Worm (Caenorhabditis elegans) whole organism, L2 larva: ENCODE measurements around the gene F35D2.2.

Experiments used
- C34F6.9 ChIP-seq: fragments of 150-350 bp; optimal IDR thresholded peaks from 2 replicates; lab custom pipeline; 2014; ENCODE audit warnings: missing biosample characterization, missing genetic modification characterization
- F13H6.1 ChIP-seq: sonication (generic microtip); optimal IDR thresholded peaks from 2 replicates; lab custom pipeline; 2016; ENCODE audit warnings: missing genetic modification characterization, missing compliant biosample characterization
- Y55F3AM.14 ChIP-seq: fragments of 200-800 bp; sonication (Bioruptor generic); optimal IDR thresholded peaks from 2 replicates; lab custom pipeline; 2018; ENCODE audit warnings: mild to moderate bottlenecking, missing genetic modification characterization, missing compliant biosample characterization
- ZK546.5 ChIP-seq: sonication (generic microtip); optimal IDR thresholded peaks from 2 replicates; lab custom pipeline; 2017; ENCODE audit warnings: missing biosample characterization, missing genetic modification characterization
- alr-1 ChIP-seq: fragments of 150-350 bp; optimal IDR thresholded peaks from 2 replicates; lab custom pipeline; 2014; ENCODE audit warnings: missing biosample characterization, missing genetic modification characterization
- aly-2 ChIP-seq: fragments of 150-350 bp; optimal IDR thresholded peaks from 2 replicates; lab custom pipeline; 2014; ENCODE audit warnings: missing biosample characterization, missing genetic modification characterization
- ama-1 ChIP-seq: fragments of 150-350 bp; optimal IDR thresholded peaks from 2 replicates; lab custom pipeline; 2018; ENCODE audit warnings: inconsistent platforms
- ceh-16 ChIP-seq: fragments of 150-350 bp; optimal IDR thresholded peaks from 2 replicates; lab custom pipeline; 2014; ENCODE audit warnings: missing biosample characterization, missing genetic modification characterization
- ceh-82 ChIP-seq: fragments of 150-350 bp; optimal IDR thresholded peaks from 2 replicates; lab custom pipeline; 2014; ENCODE audit warnings: missing biosample characterization, missing genetic modification characterization
- crh-2 ChIP-seq: sonication (generic microtip); optimal IDR thresholded peaks from 2 replicates; lab custom pipeline; 2017; ENCODE audit warnings: missing biosample characterization, missing genetic modification characterization
- egl-27 ChIP-seq: sonication (generic microtip); optimal IDR thresholded peaks from 3 replicates; lab custom pipeline; 2017; ENCODE audit warnings: missing biosample characterization, missing genetic modification reagents, missing genetic modification characterization
- fos-1 ChIP-seq: fragments of 150-350 bp; optimal IDR thresholded peaks from 2 replicates; lab custom pipeline; 2014; ENCODE audit warnings: missing biosample characterization, missing genetic modification characterization
- gmeb-1 ChIP-seq: fragments of 150-350 bp; optimal IDR thresholded peaks from 2 replicates; lab custom pipeline; 2014; ENCODE audit warnings: missing biosample characterization, missing genetic modification characterization
- lin-11 ChIP-seq: fragments of 150-350 bp; sonication (generic microtip); optimal IDR thresholded peaks from 2 replicates; lab custom pipeline; 2014; ENCODE audit warnings: missing biosample characterization, missing genetic modification characterization, inconsistent platforms, mixed read lengths
- lin-13 ChIP-seq: fragments of 150-350 bp; optimal IDR thresholded peaks from 2 replicates; lab custom pipeline; 2014; ENCODE audit warnings: missing biosample characterization, missing genetic modification reagents, missing genetic modification characterization
- lin-39 ChIP-seq: fragments of 150-350 bp; optimal IDR thresholded peaks from 2 replicates; lab custom pipeline; 2014; ENCODE audit warnings: missing biosample characterization, missing genetic modification reagents, missing genetic modification characterization
- lsy-2 ChIP-seq, 2 experiments: fragments of 150-350 bp in 1 of 2; sonication (generic microtip) in 1 of 2; optimal IDR thresholded peaks; 2 replicates each; lab custom pipeline; 2014 to 2017; ENCODE audit warnings: missing biosample characterization in 2 of 2, missing genetic modification characterization in 2 of 2
- mab-5 ChIP-seq: fragments of 150-350 bp; optimal IDR thresholded peaks from 2 replicates; lab custom pipeline; 2014; ENCODE audit warnings: missing biosample characterization, missing genetic modification characterization
- mbf-1 ChIP-seq: sonication (generic microtip); optimal IDR thresholded peaks from 2 replicates; lab custom pipeline; 2017; ENCODE audit warnings: missing biosample characterization, missing genetic modification characterization
- mdl-1 ChIP-seq, 2 experiments: fragments of 150-350 bp in 1 of 2; sonication (generic microtip) in 1 of 2; optimal IDR thresholded peaks; 2 replicates each; lab custom pipeline; 2017; ENCODE audit warnings: missing biosample characterization in 2 of 2, missing genetic modification characterization in 2 of 2
- nhr-11 ChIP-seq: fragments of 150-350 bp; optimal IDR thresholded peaks from 2 replicates; lab custom pipeline; 2014; ENCODE audit warnings: missing biosample characterization, missing genetic modification characterization
- nhr-12 ChIP-seq: fragments of 150-350 bp; optimal IDR thresholded peaks from 2 replicates; lab custom pipeline; 2014; ENCODE audit warnings: missing biosample characterization, missing genetic modification characterization
- nhr-129 ChIP-seq: fragments of 150-350 bp; optimal IDR thresholded peaks from 2 replicates; lab custom pipeline; 2014; ENCODE audit warnings: missing biosample characterization, missing genetic modification characterization
- nhr-21 ChIP-seq: fragments of 150-350 bp; optimal IDR thresholded peaks from 2 replicates; lab custom pipeline; 2014; ENCODE audit warnings: missing biosample characterization, missing genetic modification characterization
- nhr-237 ChIP-seq: fragments of 150-350 bp; optimal IDR thresholded peaks from 2 replicates; lab custom pipeline; 2014; ENCODE audit warnings: missing biosample characterization, missing genetic modification characterization
- nhr-25 ChIP-seq: fragments of 150-350 bp; sonication (generic microtip); optimal IDR thresholded peaks from 3 replicates; lab custom pipeline; 2014; ENCODE audit warnings: missing biosample characterization, missing genetic modification characterization
- nhr-77 ChIP-seq: fragments of 150-350 bp; optimal IDR thresholded peaks from 2 replicates; lab custom pipeline; 2014; ENCODE audit warnings: missing biosample characterization, missing genetic modification characterization
- peb-1 ChIP-seq: fragments of 150-350 bp; optimal IDR thresholded peaks from 2 replicates; lab custom pipeline; 2014; ENCODE audit warnings: missing biosample characterization, missing genetic modification characterization
- sem-4 ChIP-seq: fragments of 150-350 bp; optimal IDR thresholded peaks from 2 replicates; lab custom pipeline; 2014; ENCODE audit warnings: missing biosample characterization, missing genetic modification reagents, missing genetic modification characterization
- skn-1 ChIP-seq: sonication (generic microtip); optimal IDR thresholded peaks from 2 replicates; lab custom pipeline; 2017; ENCODE audit warnings: missing biosample characterization, missing genetic modification characterization
- sma-3 ChIP-seq: sonication (generic microtip); optimal IDR thresholded peaks from 2 replicates; lab custom pipeline; 2016; ENCODE audit warnings: missing genetic modification reagents, missing genetic modification characterization, missing compliant biosample characterization
- unc-55 ChIP-seq: fragments of 150-350 bp; sonication (generic microtip); optimal IDR thresholded peaks from 3 replicates; lab custom pipeline; 2014; ENCODE audit warnings: missing biosample characterization, missing genetic modification reagents, missing genetic modification characterization
- ztf-11 ChIP-seq: sonication (generic microtip); optimal IDR thresholded peaks from 2 replicates; lab custom pipeline; 2017; ENCODE audit warnings: missing biosample characterization, missing genetic modification characterization
- ztf-4 ChIP-seq: fragments of 150-350 bp; optimal IDR thresholded peaks from 2 replicates; lab custom pipeline; 2014; ENCODE audit warnings: missing biosample characterization, missing genetic modification characterization

Gene F35D2.2

DNA sequence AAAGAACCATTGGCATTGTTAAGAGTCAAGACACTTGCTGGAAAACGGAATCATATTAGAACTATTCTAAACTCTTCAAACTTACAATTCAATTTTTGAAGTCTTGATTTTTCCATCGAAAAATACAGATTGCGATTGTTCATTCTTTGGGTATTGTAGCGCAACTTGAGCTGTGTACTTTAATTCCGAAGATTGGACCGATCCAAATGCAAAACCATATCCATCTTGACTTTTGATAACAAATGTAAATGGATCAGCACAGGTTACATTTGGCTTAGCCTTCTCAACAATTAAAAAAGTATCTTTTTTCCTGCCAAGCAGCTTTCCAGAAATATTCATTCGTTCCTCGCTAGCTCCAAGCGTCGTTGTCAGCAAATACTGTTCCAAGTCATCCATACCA lies 13.4 kb upstream of the F35D2.2 start:
- TF ChIP-seq mbf-1 (tag; lab: Kevin White, UChicago) (no peak), alr-1 (tag; lab: Kevin White, UChicago) (no peak), sem-4 (tag; lab: Kevin White, UChicago) (no peak), ztf-4 (no peak), nhr-21 (tag; lab: Kevin White, UChicago) (no peak), peb-1 (tag; lab: Kevin White, UChicago) (no peak), gmeb-1 (tag; lab: Kevin White, UChicago) (no peak), ama-1 (lab: Kevin White, UChicago) (no peak), unc-55 (GFP tag; lab: Kevin White, UChicago) (no peak), F13H6.1 (tag; lab: Kevin White, UChicago) (no peak), nhr-11 (tag; lab: Kevin White, UChicago) (no peak), sma-3 (no peak), lin-13 (GFP tag; lab: Kevin White, UChicago) (no peak), fos-1 (no peak), mdl-1 (tag; optimal IDR thresholded peaks at IDR 0.05; lab: Kevin White, UChicago) (no peak), nhr-12 (tag; lab: Kevin White, UChicago) (no peak)

DNA sequence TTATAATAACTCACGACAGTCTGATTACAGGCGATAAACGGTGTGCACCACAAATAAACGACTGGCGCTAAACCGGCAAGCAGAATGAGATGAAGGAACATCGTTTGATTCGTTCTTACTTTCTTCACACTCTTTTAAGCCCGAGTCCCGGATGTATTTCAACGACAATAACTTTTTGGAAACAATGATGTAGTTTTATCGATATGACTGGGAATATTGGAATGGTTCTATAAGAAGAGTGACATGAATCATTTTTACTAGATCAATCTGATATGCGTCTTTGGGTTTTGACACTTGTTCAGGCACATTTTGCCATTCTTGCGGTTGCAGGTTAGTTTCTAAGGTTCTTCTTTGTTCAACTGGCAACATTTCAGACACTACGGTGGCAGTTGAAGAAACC lies 12.7 kb upstream of the F35D2.2 start, which contains the start of the genes ZK1290.11 and ZK1290.1:
Gene ZK1290.11 (minus strand): TSS at position 101 of the 400 bp plus-strand sequence.
Gene ZK1290.1 (plus strand): TSS at position 271 of the 400 bp plus-strand sequence.
- no peak for TF ChIP-seq C34F6.9 (tag; lab: Kevin White, UChicago)
- no peak for TF ChIP-seq ceh-16 (tag; lab: Kevin White, UChicago)
- no peak for TF ChIP-seq lin-39 (tag; lab: Kevin White, UChicago)
- TF ChIP-seq ceh-82 (tag; lab: Kevin White, UChicago), result no peak
- no peak for TF ChIP-seq alr-1 (tag; lab: Kevin White, UChicago)
- TF ChIP-seq ZK546.5, result no peak
- no peak for TF ChIP-seq aly-2 (tag; lab: Kevin White, UChicago)
- no peak for TF ChIP-seq ztf-4
- TF ChIP-seq sma-3, result no peak
- TF ChIP-seq skn-1 (tag; lab: Kevin White, UChicago), result no peak

DNA sequence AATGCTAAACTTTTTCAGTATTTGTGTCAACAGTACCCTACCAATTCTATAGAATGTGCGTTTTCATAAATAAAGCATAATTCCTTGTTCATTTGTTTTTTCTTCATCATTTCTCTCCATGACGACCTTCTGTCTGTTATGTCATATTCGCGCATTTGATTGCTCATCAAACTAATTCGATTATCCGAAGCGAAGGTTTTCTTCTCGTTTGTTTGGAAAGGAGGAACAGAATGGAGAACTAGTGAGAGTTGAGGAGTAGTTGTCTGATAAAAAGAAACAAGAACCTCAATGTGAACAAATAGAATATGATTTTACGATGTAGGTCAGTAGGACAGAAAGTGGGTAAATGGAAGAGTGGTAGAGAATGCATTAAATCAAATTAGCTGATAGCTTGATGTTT lies 11.6 kb upstream of the F35D2.2 start:
- TF ChIP-seq ztf-4, result no peak
- no peak for TF ChIP-seq lsy-2 (tag; optimal IDR thresholded peaks at IDR 0.05; lab: Kevin White, UChicago)
- no peak for TF ChIP-seq egl-27
- TF ChIP-seq peb-1 (tag; lab: Kevin White, UChicago), result no peak
- TF ChIP-seq nhr-12 (tag; lab: Kevin White, UChicago), result no peak
- no peak for TF ChIP-seq nhr-237 (tag; lab: Kevin White, UChicago)
- TF ChIP-seq mab-5 (tag; lab: Kevin White, UChicago), result no peak
- no peak for TF ChIP-seq F13H6.1 (tag; lab: Kevin White, UChicago)
- TF ChIP-seq aly-2 (tag; lab: Kevin White, UChicago), result no peak
- no peak for TF ChIP-seq nhr-77 (tag; lab: Kevin White, UChicago)
- no peak for TF ChIP-seq Y55F3AM.14 (GFP tag; lab: Kevin White, UChicago)
- TF ChIP-seq ceh-16 (tag; lab: Kevin White, UChicago), result no peak

DNA sequence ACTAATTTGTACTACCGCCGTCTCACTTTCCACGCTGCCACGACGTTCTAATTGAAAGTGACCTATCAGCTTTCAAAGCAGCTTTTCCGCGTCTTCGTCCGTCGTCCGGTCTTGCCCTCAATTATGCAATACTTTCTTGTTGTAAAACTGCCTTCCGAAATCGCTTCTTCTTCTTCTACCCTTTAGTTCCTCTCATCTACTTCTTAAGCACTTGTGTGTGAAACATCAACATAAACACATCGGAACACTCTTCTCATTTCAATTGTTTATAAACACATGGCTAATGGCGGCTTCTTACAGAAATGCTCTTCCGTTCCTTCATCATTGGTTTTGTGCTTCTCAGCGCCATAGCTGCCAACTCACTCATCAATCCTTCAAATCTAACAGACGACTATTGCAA lies 3.9 kb upstream of the F35D2.2 start, which contains the start of gene F35D2.3:
Gene F35D2.3 (plus strand): TSS at position 301 of the 400 bp plus-strand sequence.
- no peak for TF ChIP-seq nhr-77 (tag; lab: Kevin White, UChicago)
- TF ChIP-seq, all 48 proteins: peak for 0

DNA sequence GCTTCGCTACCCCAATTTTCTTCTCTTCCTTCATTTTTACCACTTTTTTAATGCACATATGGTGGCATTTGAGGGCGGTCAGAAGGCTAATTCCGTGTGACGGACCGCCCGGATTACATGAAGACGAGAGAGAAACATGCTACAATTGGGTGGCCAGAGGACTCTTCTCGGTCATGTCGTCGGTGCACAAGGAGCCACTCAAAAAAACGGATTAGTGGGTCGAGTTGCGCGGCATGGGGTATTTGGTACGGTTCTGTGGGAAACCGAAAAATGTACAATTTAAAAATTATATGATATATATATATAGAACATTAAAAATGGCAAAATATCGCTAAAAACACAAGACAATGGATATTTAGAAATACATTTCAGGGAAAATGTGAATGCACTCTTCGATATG lies 3.4 kb upstream of the F35D2.2 start:
- TF ChIP-seq C34F6.9 (tag; lab: Kevin White, UChicago) (no peak), lin-39 (tag; lab: Kevin White, UChicago) (no peak), Y55F3AM.14 (GFP tag; lab: Kevin White, UChicago) (no peak), ztf-11 (no peak), lin-13 (GFP tag; lab: Kevin White, UChicago) (no peak), crh-2 (no peak), skn-1 (tag; lab: Kevin White, UChicago) (no peak), lin-11 (no peak), nhr-129 (tag; lab: Kevin White, UChicago) (no peak), nhr-25 (tag; lab: Kevin White, UChicago) (no peak), peb-1 (tag; lab: Kevin White, UChicago) (no peak), mbf-1 (tag; lab: Kevin White, UChicago) (no peak), mdl-1 (tag; optimal IDR thresholded peaks at IDR 0.05; lab: Kevin White, UChicago) (no peak), F13H6.1 (tag; lab: Kevin White, UChicago) (no peak)
